Fruit fly (Drosophila melanogaster) whole organism, adult: ENCODE results near the gene CG10038.

ENCODE experiments used
- CG11617 ChIP-seq: fragments of 200-800 bp; sonication (Bioruptor generic); optimal IDR thresholded peaks from 2 replicates; lab custom pipeline; 2017; ENCODE audit warnings: mild to moderate bottlenecking, missing biosample characterization, missing genetic modification reagents, missing genetic modification characterization
- CG12768 ChIP-seq: fragments of 200-800 bp; sonication (Bioruptor generic); optimal IDR thresholded peaks from 2 replicates; lab custom pipeline; 2017; ENCODE audit warnings: missing biosample characterization, missing genetic modification characterization, mild to moderate bottlenecking, moderate library complexity, missing genetic modification reagents
- CG14711 ChIP-seq: fragments of 200-800 bp; sonication (Bioruptor generic); optimal IDR thresholded peaks from 2 replicates; lab custom pipeline; 2018; ENCODE audit warnings: missing biosample characterization, mild to moderate bottlenecking, missing genetic modification characterization, moderate library complexity
- CG1620 ChIP-seq: fragments of 200-800 bp; sonication (Bioruptor generic); optimal IDR thresholded peaks from 2 replicates; lab custom pipeline; 2016; ENCODE audit warnings: missing biosample characterization, missing genetic modification characterization
- CG33017 ChIP-seq: fragments of 200-800 bp; sonication (Bioruptor generic); optimal IDR thresholded peaks from 2 replicates; lab custom pipeline; 2018; ENCODE audit warnings: missing biosample characterization, mild to moderate bottlenecking, missing genetic modification characterization, moderate library complexity
- CG5204 ChIP-seq: fragments of 200-800 bp; sonication (Bioruptor generic); optimal IDR thresholded peaks from 2 replicates; lab custom pipeline; 2016; ENCODE audit warnings: missing biosample characterization, missing genetic modification characterization
- CG7045 ChIP-seq: fragments of 200-800 bp; sonication (Bioruptor generic); optimal IDR thresholded peaks from 2 replicates; lab custom pipeline; 2017; ENCODE audit warnings: missing biosample characterization, mild to moderate bottlenecking, missing genetic modification characterization
- CG7101 ChIP-seq: fragments of 200-800 bp; sonication (Bioruptor generic); optimal IDR thresholded peaks from 2 replicates; lab custom pipeline; 2018; ENCODE audit warnings: missing biosample characterization, mild to moderate bottlenecking, missing genetic modification characterization, moderate library complexity
- Clk ChIP-seq: fragments of 200-800 bp; sonication (Bioruptor generic); optimal IDR thresholded peaks from 2 replicates; lab custom pipeline; 2017; ENCODE audit warnings: missing biosample characterization, missing genetic modification characterization
- Crg-1 ChIP-seq: fragments of 200-800 bp; sonication (Bioruptor generic); optimal IDR thresholded peaks from 2 replicates; lab custom pipeline; 2016; ENCODE audit warnings: missing biosample characterization, missing genetic modification characterization
- Hr96 ChIP-seq: fragments of 200-800 bp; sonication (Bioruptor generic); optimal IDR thresholded peaks from 2 replicates; lab custom pipeline; 2016; ENCODE audit warnings: missing biosample characterization, missing genetic modification characterization
- Mnt ChIP-seq: fragments of 200-800 bp; sonication (Bioruptor generic); optimal IDR thresholded peaks from 2 replicates; lab custom pipeline; 2016; ENCODE audit warnings: missing biosample characterization, mild to moderate bottlenecking, missing genetic modification characterization
- bab1 ChIP-seq: fragments of 200-800 bp; sonication (Bioruptor generic); optimal IDR thresholded peaks from 3 replicates; lab custom pipeline; 2019; ENCODE audit warnings: missing biosample characterization, mild to moderate bottlenecking, missing genetic modification characterization, moderate library complexity
- cic ChIP-seq: fragments of 200-800 bp; sonication (Bioruptor generic); optimal IDR thresholded peaks from 2 replicates; lab custom pipeline; 2017; ENCODE audit warnings: missing biosample characterization, mild to moderate bottlenecking, missing genetic modification characterization, moderate library complexity
- cnc ChIP-seq, 2 experiments: fragments of >200 bp; optimal IDR thresholded peaks; 2 replicates each; lab custom pipeline; 2017
- kay ChIP-seq: fragments of 200-800 bp; sonication (Bioruptor generic); peaks from one replicate; lab custom pipeline; 2016; ENCODE audit warnings: missing biosample characterization, missing genetic modification characterization, borderline replicate concordance
- ovo ChIP-seq: fragments of 200-800 bp; sonication (Bioruptor generic); optimal IDR thresholded peaks from 2 replicates; lab custom pipeline; 2016; ENCODE audit warnings: missing biosample characterization, missing genetic modification characterization
- pad ChIP-seq: fragments of 200-800 bp; sonication (Bioruptor generic); optimal IDR thresholded peaks from 3 replicates; lab custom pipeline; 2017; ENCODE audit warnings: missing biosample characterization, missing genetic modification characterization, mild to moderate bottlenecking, moderate library complexity, missing genetic modification reagents
- tj ChIP-seq: fragments of 200-800 bp; sonication (Bioruptor generic); optimal IDR thresholded peaks from 3 replicates; lab custom pipeline; 2017; ENCODE audit warnings: missing biosample characterization, mild to moderate bottlenecking, missing genetic modification characterization, moderate library complexity
- toe ChIP-seq: fragments of 200-800 bp; sonication (Bioruptor generic); optimal IDR thresholded peaks from 2 replicates; lab custom pipeline; 2016; ENCODE audit warnings: missing biosample characterization, missing genetic modification characterization

CG10038 gene

dm6 chr3R:12376828-12377227, 26.4 kb upstream of the CG10038 start, which contains the start of gene GstD6:
GstD6 (plus strand) TSS chr3R:12377128.
- TF ChIP-seq CG33017, result no peak
- no peak for TF ChIP-seq CG12768 (GFP tag; lab: Kevin White, UChicago)
- no peak for TF ChIP-seq CG1620 (GFP tag; lab: Kevin White, UChicago)
- no peak for TF ChIP-seq Mnt (GFP tag; lab: Kevin White, UChicago)
- TF ChIP-seq CG7045, result no peak
- no peak for TF ChIP-seq Crg-1 (GFP tag; lab: Kevin White, UChicago)
- TF ChIP-seq CG14711 (tag; lab: Kevin White, UChicago), result no peak
- TF ChIP-seq tj (GFP tag; lab: Kevin White, UChicago), result no peak
- TF ChIP-seq kay (GFP tag; lab: Kevin White, UChicago), result no peak
- TF ChIP-seq bab1 (GFP tag; lab: Kevin White, UChicago), result no peak
- TF ChIP-seq ovo (GFP tag; lab: Kevin White, UChicago), result no peak
- no peak for TF ChIP-seq toe (GFP tag; lab: Kevin White, UChicago)
- TF ChIP-seq Hr96, result no peak
- TF ChIP-seq CG5204 (GFP tag; lab: Kevin White, UChicago), result no peak
- no peak for TF ChIP-seq CG7101 (tag; lab: Kevin White, UChicago)
- no peak for TF ChIP-seq pad
- TF ChIP-seq cic (GFP tag; lab: Kevin White, UChicago), result no peak
- TF ChIP-seq CG11617 (GFP tag; lab: Kevin White, UChicago), result no peak

- TF ChIP-seq cnc (optimal IDR thresholded peaks at IDR 0.05; lab: Kevin White, UChicago), result no peak
- no peak for TF ChIP-seq Hr96
- TF ChIP-seq CG14711 (tag; lab: Kevin White, UChicago), result no peak
- TF ChIP-seq Mnt (GFP tag; lab: Kevin White, UChicago), result no peak
- TF ChIP-seq CG33017, result no peak
- TF ChIP-seq kay (GFP tag; lab: Kevin White, UChicago), result no peak
- no peak for TF ChIP-seq ovo (GFP tag; lab: Kevin White, UChicago)
- no peak for TF ChIP-seq CG7045
- no peak for TF ChIP-seq bab1 (GFP tag; lab: Kevin White, UChicago)
- TF ChIP-seq CG7101 (tag; lab: Kevin White, UChicago), result no peak
- no peak for TF ChIP-seq CG5204 (GFP tag; lab: Kevin White, UChicago)
- TF ChIP-seq tj (GFP tag; lab: Kevin White, UChicago), result no peak
- TF ChIP-seq cic (GFP tag; lab: Kevin White, UChicago), result no peak
- no peak for TF ChIP-seq pad
- no peak for TF ChIP-seq Clk (GFP tag; lab: Kevin White, UChicago)
- TF ChIP-seq CG1620 (GFP tag; lab: Kevin White, UChicago), result no peak
- TF ChIP-seq CG11617 (GFP tag; lab: Kevin White, UChicago), result no peak
- TF ChIP-seq Crg-1 (GFP tag; lab: Kevin White, UChicago), result no peak
Observed at dm6 chr3R:12375258-12375783, 24.9 kb upstream of the CG10038 start, which contains the start of gene GstD5. GstD5 (plus strand) TSS chr3R:12375733.

- no peak for TF ChIP-seq CG5204 (GFP tag; lab: Kevin White, UChicago)
- no peak for TF ChIP-seq toe (GFP tag; lab: Kevin White, UChicago)
- TF ChIP-seq ovo (GFP tag; lab: Kevin White, UChicago), result no peak
- TF ChIP-seq cic (GFP tag; lab: Kevin White, UChicago), result no peak
- TF ChIP-seq bab1 (GFP tag; lab: Kevin White, UChicago), result no peak
- TF ChIP-seq Mnt (GFP tag; lab: Kevin White, UChicago), result no peak
- TF ChIP-seq CG14711 (tag; lab: Kevin White, UChicago), result no peak
- no peak for TF ChIP-seq tj (GFP tag; lab: Kevin White, UChicago)
- TF ChIP-seq CG7045, result no peak
- TF ChIP-seq CG1620 (GFP tag; lab: Kevin White, UChicago), result no peak
- no peak for TF ChIP-seq Clk (GFP tag; lab: Kevin White, UChicago)
- TF ChIP-seq Hr96, result no peak
- TF ChIP-seq kay (GFP tag; lab: Kevin White, UChicago), result no peak
- TF ChIP-seq CG7101 (tag; lab: Kevin White, UChicago), result no peak
- TF ChIP-seq CG12768 (GFP tag; lab: Kevin White, UChicago), result no peak
Observed at dm6 chr3R:12373800-12374199, 23.4 kb upstream of the CG10038 start, which contains the start of gene GstD4. GstD4 (plus strand) TSS chr3R:12374100.

- TF ChIP-seq tj (GFP tag; lab: Kevin White, UChicago), result no peak
- TF ChIP-seq kay (GFP tag; lab: Kevin White, UChicago), result peak; percentile 50
- TF ChIP-seq CG7045, result no peak
- TF ChIP-seq CG7101 (tag; lab: Kevin White, UChicago), result no peak
Observed at dm6 chr3R:12372800-12373199, 22.4 kb upstream of the CG10038 start, which contains the start of gene GstD3. GstD3 (plus strand) TSS chr3R:12373068.

- TF ChIP-seq CG33017 (no peak), bab1 (GFP tag; lab: Kevin White, UChicago) (no peak), Crg-1 (GFP tag; lab: Kevin White, UChicago) (no peak), cnc (optimal IDR thresholded peaks at IDR 0.05; lab: Kevin White, UChicago) (peak in 1 of 2 experiments; percentile 48)
Observed at dm6 chr3R:12371671-12372070, 21.2 kb upstream of the CG10038 start, which contains the start of gene GstD2. GstD2 (plus strand) TSS chr3R:12371971.

dm6 chr3R:12370643-12370995, 20.2 kb upstream of the CG10038 start:
- no peak for TF ChIP-seq cic (GFP tag; lab: Kevin White, UChicago)
- peak; percentile 51 for TF ChIP-seq tj (GFP tag; lab: Kevin White, UChicago)
